Fruit fly (Drosophila melanogaster) whole organism, embryonic: ENCODE results near the gene CG2816.

Experiments used
- ATbp ChIP-seq: fragments of 200-800 bp; sonication (Bioruptor generic); optimal IDR thresholded peaks from 2 replicates; lab custom pipeline; 2017; ENCODE audit warnings: missing biosample characterization, mild to moderate bottlenecking, missing genetic modification characterization, missing genetic modification reagents
- CG10654 ChIP-seq: fragments of 200-800 bp; sonication (Bioruptor generic); optimal IDR thresholded peaks from 2 replicates; lab custom pipeline; 2016; ENCODE audit warnings: missing biosample characterization, missing genetic modification characterization
- CG11085 ChIP-seq: fragments of 200-800 bp; sonication (Bioruptor generic); IDR thresholded peaks from 2 replicates; pipeline ENCODE4 v1.3.6; 2022; ENCODE audit warnings: missing biosample characterization, missing genetic modification characterization
- CG12071 ChIP-seq: fragments of 200-800 bp; sonication (Bioruptor generic); optimal IDR thresholded peaks from 3 replicates; lab custom pipeline; 2018; ENCODE audit warnings: missing biosample characterization, mild to moderate bottlenecking, missing genetic modification characterization
- CG17912 ChIP-seq: fragments of 200-800 bp; sonication (Bioruptor generic); optimal IDR thresholded peaks from 2 replicates; lab custom pipeline; 2018; ENCODE audit warnings: missing biosample characterization, mild to moderate bottlenecking, missing genetic modification characterization
- CG18262 ChIP-seq: fragments of 200-800 bp; optimal IDR thresholded peaks from 3 replicates; lab custom pipeline; 2019; ENCODE audit warnings: missing biosample characterization, mild to moderate bottlenecking, missing genetic modification characterization, moderate library complexity
- CG2116 ChIP-seq: fragments of 200-800 bp; sonication (Bioruptor generic); optimal IDR thresholded peaks from 3 replicates; lab custom pipeline; 2018; ENCODE audit warnings: missing biosample characterization, mild to moderate bottlenecking, missing genetic modification characterization
- CG2202 ChIP-seq: fragments of 200-800 bp; sonication (Bioruptor generic); optimal IDR thresholded peaks from 2 replicates; lab custom pipeline; 2018; ENCODE audit warnings: missing biosample characterization, mild to moderate bottlenecking, missing genetic modification characterization
- CG2712 ChIP-seq: fragments of 200-800 bp; optimal IDR thresholded peaks from 3 replicates; lab custom pipeline; 2019; ENCODE audit warnings: missing biosample characterization, mild to moderate bottlenecking, missing genetic modification characterization, moderate library complexity
- CG2875 ChIP-seq: fragments of 200-800 bp; sonication (Bioruptor generic); optimal IDR thresholded peaks from 2 replicates; lab custom pipeline; 2017; ENCODE audit warnings: missing biosample characterization, mild to moderate bottlenecking, missing genetic modification characterization, missing genetic modification reagents
- CG3407 ChIP-seq: fragments of 200-800 bp; sonication (Bioruptor generic); optimal IDR thresholded peaks from 2 replicates; lab custom pipeline; 2018; ENCODE audit warnings: missing biosample characterization, mild to moderate bottlenecking, missing genetic modification characterization
- CG34224 ChIP-seq: fragments of 200-800 bp; sonication (Bioruptor generic); IDR thresholded peaks from 3 replicates; pipeline ENCODE4 v1.3.6; 2022; ENCODE audit warnings: missing biosample characterization, missing genetic modification characterization; ENCODE audit not compliant: partially characterized antibody
- CG43689 ChIP-seq: fragments of 200-800 bp; sonication (Bioruptor generic); IDR thresholded peaks from 2 replicates; pipeline ENCODE4 v1.3.6; 2022; ENCODE audit warnings: missing biosample characterization, missing genetic modification characterization
- CG7987 ChIP-seq: fragments of 200-800 bp; sonication (Bioruptor generic); optimal IDR thresholded peaks from 2 replicates; lab custom pipeline; 2018; ENCODE audit warnings: missing biosample characterization, mild to moderate bottlenecking, missing genetic modification characterization, moderate library complexity
- CG8388 ChIP-seq: fragments of 200-800 bp; sonication (Bioruptor generic); optimal IDR thresholded peaks from 2 replicates; lab custom pipeline; 2019; ENCODE audit warnings: missing biosample characterization, mild to moderate bottlenecking, missing genetic modification characterization, moderate library complexity
- CG8944 ChIP-seq: fragments of 200-800 bp; sonication (Bioruptor generic); optimal IDR thresholded peaks from 3 replicates; lab custom pipeline; 2016; ENCODE audit warnings: missing biosample characterization, missing genetic modification characterization
- CG9727 ChIP-seq: fragments of 200-800 bp; sonication (Bioruptor generic); optimal IDR thresholded peaks from 3 replicates; lab custom pipeline; 2017; ENCODE audit warnings: missing biosample characterization, mild to moderate bottlenecking, missing genetic modification characterization
- CoRest ChIP-seq: fragments of 200-800 bp; sonication (Bioruptor generic); optimal IDR thresholded peaks from 3 replicates; lab custom pipeline; 2018; ENCODE audit warnings: missing biosample characterization, mild to moderate bottlenecking, missing genetic modification characterization, moderate library complexity
- H15 ChIP-seq: fragments of 200-800 bp; sonication (Bioruptor generic); IDR thresholded peaks from 3 replicates; pipeline ENCODE4 v1.3.6; 2022; ENCODE audit warnings: missing biosample characterization, missing genetic modification characterization
- H2.0 ChIP-seq: fragments of 200-800 bp; sonication (Bioruptor generic); IDR thresholded peaks from 2 replicates; pipeline ENCODE4 v1.3.6; 2022; ENCODE audit warnings: missing biosample characterization, missing genetic modification characterization
- HLH3B ChIP-seq: fragments of 200-800 bp; sonication (Bioruptor generic); IDR thresholded peaks from 2 replicates; pipeline ENCODE4 v1.3.6; 2022; ENCODE audit warnings: missing biosample characterization, missing genetic modification characterization
- HLHmδ ChIP-seq: fragments of 200-800 bp; sonication (Bioruptor generic); optimal IDR thresholded peaks from 2 replicates; lab custom pipeline; 2018; ENCODE audit warnings: missing biosample characterization, mild to moderate bottlenecking, missing genetic modification characterization, moderate library complexity
- Pdp1 ChIP-seq, 2 experiments: fragments of 200-800 bp; sonication (Bioruptor generic); optimal IDR thresholded peaks; 3 replicates each; lab custom pipeline; 2016; ENCODE audit warnings: missing biosample characterization in 2 of 2, missing genetic modification characterization in 2 of 2, mild to moderate bottlenecking in 1 of 2, moderate library complexity in 1 of 2
- Ptx1 ChIP-seq: fragments of 200-800 bp; sonication (Bioruptor generic); IDR thresholded peaks from 2 replicates; pipeline ENCODE4 v1.3.6; 2022; ENCODE audit warnings: missing biosample characterization, missing genetic modification characterization
- Rfx ChIP-seq: fragments of 200-800 bp; sonication (Bioruptor generic); IDR thresholded peaks from 2 replicates; pipeline ENCODE4 v1.3.6; 2022; ENCODE audit warnings: missing biosample characterization, missing genetic modification characterization
- Sry-δ ChIP-seq: fragments of 200-800 bp; sonication (Bioruptor generic); optimal IDR thresholded peaks from 2 replicates; lab custom pipeline; 2016; ENCODE audit warnings: missing biosample characterization, missing genetic modification characterization
- amos ChIP-seq: fragments of 200-800 bp; sonication (Bioruptor generic); IDR thresholded peaks from 2 replicates; pipeline ENCODE4 v1.3.6; 2022; ENCODE audit warnings: missing biosample characterization, missing genetic modification characterization; ENCODE audit not compliant: partially characterized antibody
- aop ChIP-seq: fragments of 200-800 bp; sonication (Bioruptor generic); IDR thresholded peaks from 2 replicates; pipeline ENCODE4 v1.3.6; 2022; ENCODE audit warnings: missing biosample characterization, missing genetic modification characterization
- ap ChIP-seq: fragments of 200-800 bp; sonication (Bioruptor generic); IDR thresholded peaks from 2 replicates; pipeline ENCODE4 v1.3.6; 2022; ENCODE audit warnings: missing biosample characterization, missing genetic modification characterization
- cas ChIP-seq: fragments of 200-800 bp; sonication (Bioruptor generic); IDR thresholded peaks from 2 replicates; pipeline ENCODE4 v1.3.6; 2022; ENCODE audit warnings: missing biosample characterization, missing genetic modification characterization
- chif ChIP-seq, 2 experiments: fragments of 200-800 bp; sonication (Bioruptor generic); optimal IDR thresholded peaks; 3 replicates each; lab custom pipeline; 2016; ENCODE audit warnings: missing biosample characterization in 2 of 2, missing genetic modification characterization in 2 of 2
- chm ChIP-seq: fragments of 200-800 bp; sonication (Bioruptor generic); IDR thresholded peaks from 2 replicates; pipeline ENCODE4 v1.3.6; 2022; ENCODE audit warnings: missing biosample characterization, missing genetic modification characterization
- dm ChIP-seq: fragments of 200-800 bp; sonication (Bioruptor generic); optimal IDR thresholded peaks from 3 replicates; lab custom pipeline; 2016; ENCODE audit warnings: missing biosample characterization, missing genetic modification characterization
- exex ChIP-seq: fragments of 200-800 bp; sonication (Bioruptor generic); optimal IDR thresholded peaks from 4 replicates; lab custom pipeline; 2018; ENCODE audit warnings: missing biosample characterization, mild to moderate bottlenecking, missing genetic modification characterization, moderate library complexity
- ham ChIP-seq: fragments of 200-800 bp; sonication (Bioruptor generic); IDR thresholded peaks from 2 replicates; pipeline ENCODE4 v1.3.6; 2022; ENCODE audit warnings: missing biosample characterization, missing genetic modification characterization
- hth ChIP-seq: fragments of >200 bp; optimal IDR thresholded peaks from 2 replicates; lab custom pipeline; 2017; ENCODE audit warnings: inconsistent platforms
- ind ChIP-seq: fragments of 200-800 bp; sonication (Bioruptor generic); optimal IDR thresholded peaks from 3 replicates; lab custom pipeline; 2016; ENCODE audit warnings: missing biosample characterization, missing genetic modification characterization
- jing ChIP-seq: fragments of 200-800 bp; sonication (Bioruptor generic); optimal IDR thresholded peaks from 2 replicates; lab custom pipeline; 2018; ENCODE audit warnings: missing biosample characterization, mild to moderate bottlenecking, missing genetic modification characterization
- jumu ChIP-seq: fragments of 200-800 bp; sonication (Bioruptor generic); optimal IDR thresholded peaks from 3 replicates; lab custom pipeline; 2016; ENCODE audit warnings: missing biosample characterization, missing genetic modification characterization
- ken ChIP-seq: fragments of 200-800 bp; sonication (Bioruptor generic); IDR thresholded peaks from 3 replicates; pipeline ENCODE4 v1.3.6; 2022; ENCODE audit warnings: missing biosample characterization, missing genetic modification characterization
- nmo ChIP-seq: fragments of 200-800 bp; sonication (Bioruptor generic); optimal IDR thresholded peaks from 2 replicates; lab custom pipeline; 2018; ENCODE audit warnings: missing biosample characterization, mild to moderate bottlenecking, missing genetic modification characterization, moderate library complexity
- pan ChIP-seq, 4 experiments: fragments of >200 bp in 3 of 4; fragments of 200-800 bp in 1 of 4; sonication (Bioruptor generic) in 1 of 4; optimal IDR thresholded peaks in 3 of 4; IDR thresholded peaks in 1 of 4; 2 replicates each; pipeline versions ENCODE4 v1.3.6 to Lab custom; 2017 to 2022; ENCODE audit warnings: missing biosample characterization in 2 of 4, missing genetic modification characterization in 2 of 4, mixed read lengths in 1 of 4
- ro ChIP-seq: fragments of 200-800 bp; sonication (Bioruptor generic); IDR thresholded peaks from 2 replicates; pipeline ENCODE4 v1.3.6; 2022; ENCODE audit warnings: missing biosample characterization, missing genetic modification characterization
- sc ChIP-seq, 3 experiments: fragments of >200 bp in 2 of 3; fragments of 200-800 bp in 1 of 3; sonication (Bioruptor generic) in 1 of 3; optimal IDR thresholded peaks; 2 replicates in 2 of 3; 3 replicates in 1 of 3; lab custom pipeline; 2017; ENCODE audit warnings: mild to moderate bottlenecking in 1 of 3, missing biosample characterization in 1 of 3, missing genetic modification characterization in 1 of 3, missing genetic modification reagents in 1 of 3
- slou ChIP-seq: fragments of 200-800 bp; sonication (Bioruptor generic); optimal IDR thresholded peaks from 3 replicates; lab custom pipeline; 2016; ENCODE audit warnings: missing biosample characterization, missing genetic modification characterization
- sr ChIP-seq: fragments of 200-800 bp; sonication (Bioruptor generic); IDR thresholded peaks from 3 replicates; pipeline ENCODE4 v1.3.6; 2022; ENCODE audit warnings: missing biosample characterization, missing genetic modification characterization
- sug ChIP-seq: fragments of 200-800 bp; optimal IDR thresholded peaks from 2 replicates; lab custom pipeline; 2019; ENCODE audit warnings: missing biosample characterization, mild to moderate bottlenecking, missing genetic modification characterization, moderate library complexity
- toy ChIP-seq: fragments of 200-800 bp; sonication (Bioruptor generic); IDR thresholded peaks from 2 replicates; pipeline ENCODE4 v1.3.6; 2022; ENCODE audit warnings: missing biosample characterization, missing genetic modification characterization
- wek ChIP-seq: fragments of 200-800 bp; sonication (Bioruptor generic); optimal IDR thresholded peaks from 3 replicates; lab custom pipeline; 2018; ENCODE audit warnings: missing biosample characterization, mild to moderate bottlenecking, missing genetic modification characterization, moderate library complexity
- zen2 ChIP-seq: fragments of 200-800 bp; sonication (Bioruptor generic); IDR thresholded peaks from 3 replicates; pipeline ENCODE4 v1.3.6; 2022; ENCODE audit warnings: missing biosample characterization, missing genetic modification characterization; ENCODE audit not compliant: partially characterized antibody

The CG2816 gene

dm6 chr2L:3675770-3676169 lies 27.7 kb upstream of the CG2816 start (continued):
- TF ChIP-seq ind (GFP tag; lab: Kevin White, UChicago) (no peak), chm (GFP tag; lab: Robert Waterston, UW) (peak; percentile 42; the same call in 1 of the 2 replicates), CG12071 (GFP tag; lab: Kevin White, UChicago) (no peak), aop (no peak), H2.0 (no peak), ham (no peak), slou (GFP tag; lab: Kevin White, UChicago) (no peak), H15 (no peak), ken (GFP tag; lab: Robert Waterston, UW) (no peak), CG9727 (GFP tag; lab: Kevin White, UChicago) (peak; percentile 18), CG8388 (GFP tag; lab: Kevin White, UChicago) (peak; percentile 39), chif (GFP tag; optimal IDR thresholded peaks at IDR 0.05; lab: Kevin White, UChicago) (peak; percentile 17 to 49), hth (lab: Kevin White, UChicago) (no peak), HLH3B (GFP tag; lab: Robert Waterston, UW) (0 out of 2 replicates have a peak, but pooled peaks have one; percentile 17), Ptx1 (GFP tag; lab: Robert Waterston, UW) (0 out of 2 replicates have a peak, but pooled peaks have one; percentile 14), CG43689 (no peak), ATbp (GFP tag; lab: Kevin White, UChicago) (peak; percentile 17), CG7987 (GFP tag; lab: Kevin White, UChicago) (no peak), CG10654 (GFP tag; lab: Kevin White, UChicago) (no peak), HLHmδ (no peak), sc (optimal IDR thresholded peaks at IDR 0.05; lab: Kevin White, UChicago) (no peak), sc (GFP tag; optimal IDR thresholded peaks at IDR 0.05; lab: Kevin White, UChicago) (no peak), ro (GFP tag; lab: Robert Waterston, UW) (no peak), amos (GFP tag; lab: Robert Waterston, UW) (no peak), jumu (GFP tag; lab: Kevin White, UChicago) (no peak), nmo (GFP tag; lab: Kevin White, UChicago) (peak; percentile 44), CG17912 (GFP tag; lab: Kevin White, UChicago) (no peak), CG11085 (GFP tag; lab: Robert Waterston, UW) (no peak), Sry-δ (GFP tag; lab: Kevin White, UChicago) (no peak), CG3407 (GFP tag; lab: Kevin White, UChicago) (no peak), CG2712 (peak; percentile 67), CG2875 (peak; percentile 13), jing (GFP tag; lab: Kevin White, UChicago) (peak; percentile 33), dm (GFP tag; lab: Kevin White, UChicago) (no peak), sr (GFP tag; lab: Robert Waterston, UW) (no peak), exex (tag; lab: Kevin White, UChicago) (no peak), CG34224 (GFP tag; lab: Robert Waterston, UW) (no peak), CG2116 (GFP tag; lab: Kevin White, UChicago) (no peak), Rfx (GFP tag; lab: Robert Waterston, UW) (no peak), cas (GFP tag; lab: Robert Waterston, UW) (no peak), CoRest (tag; lab: Kevin White, UChicago) (peak; percentile 6), sug (tag; lab: Kevin White, UChicago) (no peak), wek (no peak), CG18262 (tag; lab: Kevin White, UChicago) (peak; percentile 53), CG2202 (tag; lab: Kevin White, UChicago) (no peak), ap (GFP tag; lab: Robert Waterston, UW) (no peak), Pdp1 (GFP tag; optimal IDR thresholded peaks at IDR 0.05; lab: Kevin White, UChicago) (peak; percentile 5), CG8944 (GFP tag; lab: Kevin White, UChicago) (no peak), pan (optimal IDR thresholded peaks at IDR 0.05; lab: Kevin White, UChicago) (no peak), pan (GFP tag; optimal IDR thresholded peaks at IDR 0.05 in 1 of 2, IDR thresholded peaks at IDR 0.05 in 1 of 2) (no peak), zen2 (GFP tag; lab: Robert Waterston, UW) (no peak), toy (GFP tag; lab: Robert Waterston, UW) (no peak)
